Worm (Caenorhabditis elegans) whole organism, L3 larva: ENCODE results near the gene col-141.
A peak's percentile ranks its signal among the peaks of the same experiment; 100 is the strongest.

Experiments
- R02D3.7 ChIP-seq: fragments of 150-350 bp; optimal IDR thresholded peaks from 2 replicates; lab custom pipeline; 2014; ENCODE audit warnings: missing biosample characterization, missing genetic modification characterization
- ZK546.5 ChIP-seq: sonication (generic microtip); optimal IDR thresholded peaks from 2 replicates; lab custom pipeline; 2017; ENCODE audit warnings: missing biosample characterization, missing genetic modification characterization
- aly-2 ChIP-seq: fragments of 150-350 bp; optimal IDR thresholded peaks from 2 replicates; lab custom pipeline; 2014; ENCODE audit warnings: missing biosample characterization, missing genetic modification characterization
- ceh-9 ChIP-seq: sonication (generic microtip); optimal IDR thresholded peaks from 2 replicates; lab custom pipeline; 2018; ENCODE audit warnings: missing biosample characterization, missing genetic modification characterization
- egl-27 ChIP-seq: sonication (generic microtip); optimal IDR thresholded peaks from 4 replicates; lab custom pipeline; 2017; ENCODE audit warnings: missing biosample characterization, missing genetic modification reagents, missing genetic modification characterization
- egl-5 ChIP-seq: fragments of 150-350 bp; optimal IDR thresholded peaks from 2 replicates; lab custom pipeline; 2017; ENCODE audit warnings: missing biosample characterization, missing genetic modification reagents, missing genetic modification characterization, inconsistent platforms
- elt-1 ChIP-seq: fragments of 150-350 bp; optimal IDR thresholded peaks from 2 replicates; lab custom pipeline; 2014; ENCODE audit warnings: missing biosample characterization, missing genetic modification characterization
- elt-2 ChIP-seq: sonication (generic microtip); optimal IDR thresholded peaks from 2 replicates; lab custom pipeline; 2016; ENCODE audit warnings: missing genetic modification reagents, mild to moderate bottlenecking, missing genetic modification characterization, missing compliant biosample characterization
- elt-3 ChIP-seq, 3 experiments: fragments of 150-350 bp in 1 of 3; sonication (generic microtip) in 2 of 3; optimal IDR thresholded peaks; 2 replicates in 2 of 3; 4 replicates in 1 of 3; lab custom pipeline; 2014 to 2017; ENCODE audit warnings: missing biosample characterization in 3 of 3, missing genetic modification characterization in 3 of 3
- eor-1 ChIP-seq, 2 experiments: fragments of 150-350 bp; optimal IDR thresholded peaks; 2 replicates each; lab custom pipeline; 2014 to 2018; ENCODE audit warnings: missing biosample characterization in 2 of 2, missing genetic modification characterization in 2 of 2
- fkh-10 ChIP-seq: sonication (generic microtip); optimal IDR thresholded peaks from 2 replicates; lab custom pipeline; 2017; ENCODE audit warnings: missing biosample characterization, missing genetic modification reagents, missing genetic modification characterization
- fos-1 ChIP-seq: fragments of 150-350 bp; optimal IDR thresholded peaks from 2 replicates; lab custom pipeline; 2014; ENCODE audit warnings: missing biosample characterization, missing genetic modification characterization
- hmg-11 ChIP-seq: sonication (generic microtip); optimal IDR thresholded peaks from 2 replicates; lab custom pipeline; 2016; ENCODE audit warnings: missing genetic modification characterization, missing compliant biosample characterization
- jun-1 ChIP-seq: fragments of 150-350 bp; optimal IDR thresholded peaks from 2 replicates; lab custom pipeline; 2014; ENCODE audit warnings: missing biosample characterization, missing genetic modification reagents, missing genetic modification characterization
- lin-15B ChIP-seq: fragments of 150-350 bp; optimal IDR thresholded peaks from 2 replicates; lab custom pipeline; 2014; ENCODE audit warnings: missing biosample characterization, missing genetic modification characterization
- lin-39 ChIP-seq: fragments of 150-350 bp; optimal IDR thresholded peaks from 2 replicates; lab custom pipeline; 2018; ENCODE audit warnings: missing biosample characterization, missing genetic modification reagents, missing genetic modification characterization
- mdl-1 ChIP-seq: fragments of 150-350 bp; optimal IDR thresholded peaks from 2 replicates; lab custom pipeline; 2014; ENCODE audit warnings: missing biosample characterization, missing genetic modification characterization
- nfya-1 ChIP-seq: sonication (generic microtip); optimal IDR thresholded peaks from 2 replicates; lab custom pipeline; 2017; ENCODE audit warnings: missing genetic modification characterization, mild to moderate bottlenecking, missing compliant biosample characterization, antibody characterized with exemption, moderate library complexity; ENCODE audit not compliant: insufficient read depth
- nhr-11 ChIP-seq: fragments of 150-350 bp; optimal IDR thresholded peaks from 2 replicates; lab custom pipeline; 2014; ENCODE audit warnings: missing biosample characterization, missing genetic modification characterization
- nhr-12 ChIP-seq: fragments of 150-350 bp; optimal IDR thresholded peaks from 2 replicates; lab custom pipeline; 2014; ENCODE audit warnings: missing biosample characterization, missing genetic modification characterization
- nhr-23 ChIP-seq: fragments of 150-350 bp; optimal IDR thresholded peaks from 2 replicates; lab custom pipeline; 2014; ENCODE audit warnings: missing biosample characterization, missing genetic modification reagents, missing genetic modification characterization
- nhr-237 ChIP-seq: fragments of 150-350 bp; optimal IDR thresholded peaks from 2 replicates; lab custom pipeline; 2014; ENCODE audit warnings: missing biosample characterization, missing genetic modification characterization
- nhr-76 ChIP-seq: fragments of 150-350 bp; sonication (generic microtip); optimal IDR thresholded peaks from 5 replicates; lab custom pipeline; 2014; ENCODE audit warnings: missing biosample characterization, missing genetic modification characterization
- nhr-77 ChIP-seq: fragments of 150-350 bp; optimal IDR thresholded peaks from 2 replicates; lab custom pipeline; 2014; ENCODE audit warnings: missing biosample characterization, missing genetic modification characterization
- pha-4 ChIP-seq: fragments of 150-350 bp; optimal IDR thresholded peaks from 2 replicates; lab custom pipeline; 2014; ENCODE audit warnings: missing biosample characterization, missing genetic modification reagents, missing genetic modification characterization
- pqm-1 ChIP-seq: fragments of 150-350 bp; optimal IDR thresholded peaks from 2 replicates; lab custom pipeline; 2017; ENCODE audit warnings: missing biosample characterization, missing genetic modification characterization, inconsistent platforms
- sea-2 ChIP-seq: fragments of 150-350 bp; sonication (generic microtip); optimal IDR thresholded peaks from 4 replicates; lab custom pipeline; 2014; ENCODE audit warnings: missing biosample characterization, missing genetic modification reagents, missing genetic modification characterization
- unc-62 ChIP-seq: fragments of 150-350 bp; sonication (generic microtip); optimal IDR thresholded peaks from 4 replicates; lab custom pipeline; 2014; ENCODE audit warnings: missing biosample characterization, missing genetic modification reagents, missing genetic modification characterization
- zag-1 ChIP-seq: fragments of 150-350 bp; optimal IDR thresholded peaks from 2 replicates; lab custom pipeline; 2014; ENCODE audit warnings: missing biosample characterization, missing genetic modification characterization
- ztf-11 ChIP-seq: fragments of 150-350 bp; optimal IDR thresholded peaks from 2 replicates; lab custom pipeline; 2014; ENCODE audit warnings: missing biosample characterization, missing genetic modification characterization
- ztf-4 ChIP-seq: fragments of 150-350 bp; optimal IDR thresholded peaks from 2 replicates; lab custom pipeline; 2014; ENCODE audit warnings: missing biosample characterization, missing genetic modification characterization

Gene col-141

DNA sequence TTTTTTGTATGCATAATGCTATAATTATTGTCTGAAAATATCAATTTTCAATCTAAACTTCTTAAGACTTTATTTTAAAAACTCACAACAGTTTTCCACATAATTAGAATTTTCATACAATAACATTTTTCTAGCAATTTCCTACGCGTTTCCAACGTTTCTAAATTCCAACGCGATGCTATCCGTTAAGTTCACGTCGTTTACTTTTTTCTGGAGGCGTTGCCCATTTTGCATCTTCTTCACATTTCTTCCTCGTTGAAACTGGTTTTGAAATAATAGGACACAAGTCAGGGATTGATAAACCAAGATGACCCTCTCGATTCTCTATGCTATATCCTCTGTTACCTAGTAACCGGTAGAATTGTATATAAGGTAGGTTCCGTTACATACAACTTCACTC, 5.7 kb downstream of the col-141 start, which contains the start of the genes T15B7.14 and col-143:
Gene T15B7.14, minus strand, starts transcription at position 101 of the 400 bp plus-strand sequence.
Gene col-143, plus strand, starts transcription at position 394 of the 400 bp plus-strand sequence.
- TF ChIP-seq zag-1 (no peak), nhr-12 (tag; lab: Kevin White, UChicago) (no peak), mdl-1 (no peak), egl-27 (tag; lab: Kevin White, UChicago) (no peak), hmg-11 (tag; lab: Kevin White, UChicago) (no peak), jun-1 (tag; lab: Kevin White, UChicago) (no peak)

DNA sequence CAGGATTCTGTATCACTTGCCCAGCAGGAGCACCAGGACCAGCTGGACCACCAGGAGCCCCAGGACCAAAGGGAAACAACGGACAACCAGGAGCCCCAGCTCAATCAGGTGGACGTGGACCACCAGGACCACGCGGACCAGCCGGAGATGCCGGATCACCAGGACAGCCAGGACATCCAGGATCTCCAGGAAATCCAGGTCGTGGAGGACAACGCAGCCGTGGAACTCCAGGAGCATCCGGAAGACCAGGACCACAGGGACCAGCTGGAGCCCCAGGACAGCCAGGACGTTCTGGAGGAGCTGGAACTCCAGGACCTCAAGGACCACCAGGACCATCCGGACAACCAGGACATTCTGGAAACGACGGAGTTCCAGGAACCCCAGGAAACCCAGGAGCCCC, 6.5 kb downstream of the col-141 start:
- TF ChIP-seq nfya-1 (no peak), fos-1 (no peak), unc-62 (GFP tag; lab: Kevin White, UChicago) (no peak), egl-5 (tag; lab: Kevin White, UChicago) (no peak), elt-2 (tag; lab: Kevin White, UChicago) (no peak), zag-1 (no peak), elt-3 (tag; optimal IDR thresholded peaks at IDR 0.05; lab: Kevin White, UChicago) (no peak), ZK546.5 (no peak)
- TF ChIP-seq, all 47 proteins: peak for 0

DNA sequence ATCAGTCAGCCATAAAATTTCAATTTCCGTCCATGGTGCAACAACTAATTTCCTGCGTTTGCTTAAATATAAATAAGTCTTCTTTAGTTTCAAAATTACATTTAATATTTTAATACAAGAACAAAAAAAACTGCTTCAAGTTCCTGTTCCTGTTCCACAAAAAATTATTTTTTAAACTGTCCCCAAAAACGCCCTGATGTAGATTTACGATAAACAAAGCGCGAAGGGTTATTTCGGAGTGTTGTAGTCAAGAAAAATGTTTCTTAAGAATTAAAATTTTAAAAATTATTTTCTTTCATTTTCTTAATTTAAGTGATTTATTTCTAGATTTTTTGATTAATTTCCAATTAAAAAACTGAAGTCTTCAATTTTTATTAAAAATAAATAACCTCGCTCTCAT, 9.1 kb downstream of the col-141 start, which contains the start of gene T15B7.15:
Gene T15B7.15, minus strand, starts transcription at position 67 of the 400 bp plus-strand sequence.
- peak; percentile 96 for TF ChIP-seq R02D3.7 (tag; lab: Kevin White, UChicago)
- TF ChIP-seq pqm-1 (tag; lab: Kevin White, UChicago) = no peak
- peak; percentile 43 for TF ChIP-seq nhr-23
- peak; percentile 20 for TF ChIP-seq hmg-11 (tag; lab: Kevin White, UChicago)
- no peak for TF ChIP-seq egl-5 (tag; lab: Kevin White, UChicago)
- TF ChIP-seq lin-39 (tag; lab: Kevin White, UChicago) = no peak
- peak; percentile 57 for TF ChIP-seq lin-15B (tag; lab: Kevin White, UChicago)
- TF ChIP-seq nfya-1 = peak; percentile 44
- peak; percentile 51 for TF ChIP-seq pha-4
- TF ChIP-seq ztf-11 (tag; lab: Kevin White, UChicago) = no peak

DNA sequence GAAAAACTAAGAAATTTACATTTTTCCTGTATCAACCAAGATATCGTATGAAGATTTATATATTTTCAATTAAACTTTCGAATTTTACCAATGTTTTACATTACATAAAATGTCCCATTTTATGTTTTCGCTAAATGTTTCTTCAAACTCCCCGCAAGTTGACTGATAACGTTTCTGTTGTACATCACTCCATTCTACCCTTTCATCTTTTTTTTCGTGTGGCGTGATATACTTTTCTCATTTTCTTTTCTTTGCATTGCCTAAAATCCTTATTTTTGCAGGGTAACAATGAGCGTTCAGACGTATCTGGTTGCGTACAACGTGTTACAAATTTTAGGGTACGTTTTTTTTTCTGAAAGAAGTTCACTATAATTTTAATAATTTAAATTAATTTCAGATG, 9.5 kb downstream of the col-141 start, which contains the start of gene hpo-8:
Gene hpo-8, plus strand, starts transcription at position 282 of the 400 bp plus-strand sequence.
- TF ChIP-seq fos-1 = no peak
- TF ChIP-seq elt-2 (tag; lab: Kevin White, UChicago) = peak; percentile 32
- peak; percentile 3 for TF ChIP-seq pqm-1 (tag; lab: Kevin White, UChicago)

DNA sequence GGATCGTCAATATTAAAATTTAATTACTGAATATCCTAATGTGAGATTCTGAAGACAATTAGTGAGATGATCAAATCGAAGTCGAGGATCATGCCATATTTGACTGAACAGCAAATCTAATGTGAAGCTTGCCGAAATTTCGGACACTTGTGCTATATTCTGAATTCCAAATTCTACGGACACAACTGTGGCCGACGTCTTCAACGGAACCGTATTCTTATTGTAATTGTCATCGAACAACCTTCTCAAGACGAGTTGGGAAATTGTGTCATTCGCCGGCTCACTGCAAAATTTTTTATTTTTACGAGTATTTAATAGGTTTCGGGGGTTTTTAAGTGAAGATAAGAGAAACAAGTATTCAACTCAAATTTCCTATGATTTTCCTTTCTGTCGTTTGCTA, 12.9 kb downstream of the col-141 start, which contains the start of gene T15B7.1:
Gene T15B7.1, plus strand, starts transcription at position 301 of the 400 bp plus-strand sequence.
- TF ChIP-seq sea-2 (no peak), eor-1 (tag; optimal IDR thresholded peaks at IDR 0.05; lab: Kevin White, UChicago) (no peak), ceh-9 (tag; lab: Kevin White, UChicago) (no peak), ztf-11 (tag; lab: Kevin White, UChicago) (no peak), aly-2 (tag; lab: Kevin White, UChicago) (no peak), jun-1 (tag; lab: Kevin White, UChicago) (no peak), elt-3 (tag; optimal IDR thresholded peaks at IDR 0.05; lab: Kevin White, UChicago) (no peak), ztf-4 (tag; lab: Kevin White, UChicago) (no peak), nhr-237 (no peak), nhr-23 (no peak), nhr-11 (tag; lab: Kevin White, UChicago) (no peak), elt-2 (tag; lab: Kevin White, UChicago) (no peak), egl-27 (tag; lab: Kevin White, UChicago) (no peak), nhr-76 (tag; lab: Kevin White, UChicago) (no peak), elt-1 (tag; lab: Kevin White, UChicago) (no peak), R02D3.7 (tag; lab: Kevin White, UChicago) (no peak), pha-4 (no peak)

DNA sequence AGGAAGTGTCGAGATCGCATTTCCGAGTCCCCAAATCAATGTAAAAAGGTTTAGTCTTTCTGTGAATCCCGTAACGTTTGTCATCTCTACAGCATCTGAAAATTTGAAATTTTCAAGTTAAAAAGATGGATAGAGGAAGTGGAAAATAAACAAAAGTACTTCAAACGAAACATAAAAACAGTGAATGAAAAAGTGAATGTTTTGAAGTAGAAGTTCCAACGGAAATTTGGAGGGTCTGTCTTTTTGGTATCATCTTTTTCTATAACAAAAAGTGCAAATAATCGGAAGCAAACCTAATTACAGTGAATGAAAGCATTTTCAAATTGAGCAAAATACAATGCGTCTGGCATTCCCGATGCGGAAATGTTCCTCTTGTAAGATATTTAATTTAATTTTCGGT, 17.0 kb downstream of the col-141 start, which contains the start of gene lgc-54:
Gene lgc-54, minus strand, starts transcription at position 101 of the 400 bp plus-strand sequence.
- TF ChIP-seq nhr-76 (tag; lab: Kevin White, UChicago) (no peak), nhr-11 (tag; lab: Kevin White, UChicago) (no peak), nhr-237 (no peak), ceh-9 (tag; lab: Kevin White, UChicago) (no peak), fkh-10 (GFP tag; lab: Kevin White, UChicago) (no peak), egl-27 (tag; lab: Kevin White, UChicago) (no peak), nhr-77 (tag; lab: Kevin White, UChicago) (no peak), nfya-1 (no peak), nhr-23 (no peak), lin-15B (tag; lab: Kevin White, UChicago) (no peak), mdl-1 (no peak), ztf-4 (tag; lab: Kevin White, UChicago) (no peak), elt-1 (tag; lab: Kevin White, UChicago) (no peak)
